Fruit fly (Drosophila melanogaster) ovary, adult (tissue): ENCODE results near the gene Dhc16F.

Source experiments
- CG17801 ChIP-seq: fragments of 200-800 bp; optimal IDR thresholded peaks from 2 replicates; lab custom pipeline; 2019; ENCODE audit warnings: missing biosample characterization, mild to moderate bottlenecking, missing genetic modification characterization, moderate library complexity; ENCODE audit not compliant: partially characterized antibody

Gene Dhc16F

dm6 chrX:18090333-18090732 lies 26.1 kb downstream of the Dhc16F start, which contains the start of gene Swt1:
TSS of gene Swt1 (minus strand) at chrX:18090509.
- TF ChIP-seq CG17801 = peak; percentile 34

- peak; percentile 80 for TF ChIP-seq CG17801
Observed at dm6 chrX:18091159-18091676, 26.9 kb downstream of the Dhc16F start, which contains the start of gene scu. TSS of gene scu (plus strand) at chrX:18091259.

- no peak for TF ChIP-seq CG17801
Observed at dm6 chrX:18092126-18092525, 27.8 kb downstream of the Dhc16F start.

dm6 chrX:18092810-18093222 lies 28.5 kb downstream of the Dhc16F start, which contains the start of gene RhoGAP16F:
TSS of gene RhoGAP16F (plus strand) at chrX:18093145.
- TF ChIP-seq CG17801 = peak; percentile 88

dm6 chrX:18094130-18094529 lies 29.8 kb downstream of the Dhc16F start:
- TF ChIP-seq CG17801 = no peak

- TF ChIP-seq CG17801 = no peak
Observed at dm6 chrX:18094747-18095352, 30.6 kb downstream of the Dhc16F start.

dm6 chrX:18100146-18100669 lies 35.9 kb downstream of the Dhc16F start:
- TF ChIP-seq CG17801 = no peak

- TF ChIP-seq CG17801 = no peak
Observed at dm6 chrX:18101098-18101711, 36.9 kb downstream of the Dhc16F start, which contains the start of gene Mvb12. TSS of gene Mvb12 (minus strand) at chrX:18101314.

- no peak for TF ChIP-seq CG17801
Observed at dm6 chrX:18101778-18102177, 37.5 kb downstream of the Dhc16F start, which contains the start of gene Taf8. TSS of gene Taf8 (plus strand) at chrX:18101970.

- no peak for TF ChIP-seq CG17801
Observed at dm6 chrX:18103353-18103752, 39.1 kb downstream of the Dhc16F start, which contains the start of gene CG7135. TSS of gene CG7135 (plus strand) at chrX:18103653.

dm6 chrX:18106686-18107085 lies 42.4 kb downstream of the Dhc16F start:
- no peak for TF ChIP-seq CG17801

- TF ChIP-seq CG17801 = no peak
Observed at dm6 chrX:18108676-18109075, 44.4 kb downstream of the Dhc16F start.

dm6 chrX:18114770-18115169 lies 50.5 kb downstream of the Dhc16F start:
- no peak for TF ChIP-seq CG17801

dm6 chrX:18116811-18117383 lies 52.6 kb downstream of the Dhc16F start, which contains the start of gene wupA:
TSS of gene wupA (minus strand) at chrX:18116922.
- TF ChIP-seq CG17801 = no peak

- no peak for TF ChIP-seq CG17801
Observed at dm6 chrX:18118519-18118918, 54.2 kb downstream of the Dhc16F start.

- no peak for TF ChIP-seq CG17801
Observed at dm6 chrX:18125520-18125919, 61.2 kb downstream of the Dhc16F start.
